Fruit fly (Drosophila melanogaster) whole organism, prepupa: Measurements from ENCODE around the gene MED20.
A peak's percentile ranks its signal among the peaks of the same experiment; 100 is the strongest.

Experiments used
- CG11902 ChIP-seq: fragments of 200-800 bp; sonication (Bioruptor generic); optimal IDR thresholded peaks from 3 replicates; lab custom pipeline; 2016; ENCODE audit warnings: missing biosample characterization, missing genetic modification characterization
- CG15336 ChIP-seq: fragments of 200-800 bp; sonication (Bioruptor generic); IDR thresholded peaks from 2 replicates; pipeline ENCODE4 v1.3.6; 2022; ENCODE audit warnings: missing biosample characterization, missing genetic modification characterization
- CG1621 ChIP-seq: fragments of 200-800 bp; sonication (Bioruptor generic); optimal IDR thresholded peaks from 3 replicates; lab custom pipeline; 2018; ENCODE audit warnings: missing biosample characterization, mild to moderate bottlenecking, missing genetic modification characterization
- CG3032 ChIP-seq: fragments of 200-800 bp; optimal IDR thresholded peaks from 2 replicates; lab custom pipeline; 2019; ENCODE audit warnings: missing biosample characterization, mild to moderate bottlenecking, missing genetic modification characterization, moderate library complexity
- CG31627 ChIP-seq: fragments of 200-800 bp; sonication (Bioruptor generic); optimal IDR thresholded peaks from 3 replicates; lab custom pipeline; 2016; ENCODE audit warnings: missing biosample characterization, missing genetic modification characterization
- CG34406 ChIP-seq: fragments of 200-800 bp; sonication (Bioruptor generic); optimal IDR thresholded peaks from 3 replicates; lab custom pipeline; 2016; ENCODE audit warnings: missing biosample characterization, missing genetic modification characterization
- CG4318 ChIP-seq: fragments of 200-800 bp; sonication (Bioruptor generic); optimal IDR thresholded peaks from 3 replicates; lab custom pipeline; 2017; ENCODE audit warnings: missing biosample characterization, mild to moderate bottlenecking, missing genetic modification characterization
- CG6163 ChIP-seq: fragments of 200-800 bp; sonication (Bioruptor generic); IDR thresholded peaks from 3 replicates; pipeline ENCODE4 v1.3.6; 2022; ENCODE audit warnings: missing biosample characterization, missing genetic modification characterization
- CG6792 ChIP-seq: fragments of 200-800 bp; sonication (Bioruptor generic); optimal IDR thresholded peaks from 3 replicates; lab custom pipeline; 2016; ENCODE audit warnings: missing biosample characterization, missing genetic modification characterization
- CG6808 ChIP-seq: fragments of 200-800 bp; sonication (Bioruptor generic); optimal IDR thresholded peaks from 3 replicates; lab custom pipeline; 2017; ENCODE audit warnings: missing biosample characterization, missing genetic modification characterization, mild to moderate bottlenecking, moderate library complexity, missing genetic modification reagents
- CG6854 ChIP-seq: fragments of 200-800 bp; sonication (Bioruptor generic); optimal IDR thresholded peaks from 2 replicates; lab custom pipeline; 2017; ENCODE audit warnings: missing biosample characterization, mild to moderate bottlenecking, missing genetic modification characterization
- CG8119 ChIP-seq: fragments of 200-800 bp; sonication (Bioruptor generic); IDR thresholded peaks from 3 replicates; pipeline ENCODE4 v1.3.6; 2022; ENCODE audit warnings: missing biosample characterization, missing genetic modification characterization
- CG8319 ChIP-seq: fragments of 200-800 bp; sonication (Bioruptor generic); optimal IDR thresholded peaks from 3 replicates; lab custom pipeline; 2016; ENCODE audit warnings: missing biosample characterization, missing genetic modification characterization
- CG9139 ChIP-seq: fragments of 200-800 bp; sonication (Bioruptor generic); optimal IDR thresholded peaks from 3 replicates; lab custom pipeline; 2017; ENCODE audit warnings: missing biosample characterization, mild to moderate bottlenecking, missing genetic modification characterization
- Eip75B ChIP-seq: fragments of 200-800 bp; sonication (Bioruptor generic); optimal IDR thresholded peaks from 3 replicates; lab custom pipeline; 2016; ENCODE audit warnings: missing biosample characterization, missing genetic modification characterization
- Eip78C ChIP-seq: fragments of 200-800 bp; sonication (Bioruptor generic); peaks from one replicate; lab custom pipeline; 2016; ENCODE audit warnings: missing biosample characterization, missing genetic modification characterization
- Hr39 ChIP-seq: fragments of 200-800 bp; sonication (Bioruptor generic); optimal IDR thresholded peaks from 2 replicates; lab custom pipeline; 2016; ENCODE audit warnings: missing biosample characterization, missing genetic modification characterization
- Hr4 ChIP-seq: fragments of 200-800 bp; sonication (Bioruptor generic); optimal IDR thresholded peaks from 3 replicates; lab custom pipeline; 2016; ENCODE audit warnings: missing biosample characterization, missing genetic modification characterization
- Smox ChIP-seq: fragments of 200-800 bp; sonication (Bioruptor generic); optimal IDR thresholded peaks from 3 replicates; lab custom pipeline; 2016; ENCODE audit warnings: missing biosample characterization, missing genetic modification characterization
- Sox14 ChIP-seq: fragments of 200-800 bp; sonication (Bioruptor generic); optimal IDR thresholded peaks from 3 replicates; lab custom pipeline; 2016; ENCODE audit warnings: missing biosample characterization, missing genetic modification characterization
- Sox15 ChIP-seq: fragments of 200-800 bp; sonication (Bioruptor generic); optimal IDR thresholded peaks from 3 replicates; lab custom pipeline; 2016; ENCODE audit warnings: missing biosample characterization, missing genetic modification characterization
- achi ChIP-seq: fragments of 200-800 bp; sonication (Bioruptor generic); optimal IDR thresholded peaks from 3 replicates; lab custom pipeline; 2016; ENCODE audit warnings: missing biosample characterization, missing genetic modification characterization
- cyc ChIP-seq: fragments of 200-800 bp; sonication (Bioruptor generic); optimal IDR thresholded peaks from 3 replicates; lab custom pipeline; 2016; ENCODE audit warnings: missing biosample characterization, missing genetic modification characterization
- dsx ChIP-seq: fragments of 200-800 bp; optimal IDR thresholded peaks from 3 replicates; lab custom pipeline; 2019; ENCODE audit warnings: missing biosample characterization, mild to moderate bottlenecking, missing genetic modification characterization, moderate library complexity; ENCODE audit not compliant: poor library complexity, severe bottlenecking
- eg ChIP-seq: fragments of 200-800 bp; sonication (Bioruptor generic); IDR thresholded peaks from 3 replicates; pipeline ENCODE4 v1.3.6; 2022; ENCODE audit warnings: missing biosample characterization, missing genetic modification characterization
- esn ChIP-seq: fragments of 200-800 bp; sonication (Bioruptor generic); optimal IDR thresholded peaks from 2 replicates; lab custom pipeline; 2016; ENCODE audit warnings: missing biosample characterization, mild to moderate bottlenecking, missing genetic modification characterization, moderate library complexity
- fkh ChIP-seq: fragments of 200-800 bp; sonication (Bioruptor generic); optimal IDR thresholded peaks from 3 replicates; lab custom pipeline; 2017; ENCODE audit warnings: missing biosample characterization, mild to moderate bottlenecking, missing genetic modification characterization, moderate library complexity
- lz ChIP-seq: fragments of 200-800 bp; sonication (Bioruptor generic); optimal IDR thresholded peaks from 3 replicates; lab custom pipeline; 2016; ENCODE audit warnings: missing biosample characterization, missing genetic modification characterization
- net ChIP-seq: fragments of 200-800 bp; sonication (Bioruptor generic); optimal IDR thresholded peaks from 3 replicates; lab custom pipeline; 2016; ENCODE audit warnings: missing biosample characterization, missing genetic modification characterization
- spab ChIP-seq: fragments of 200-800 bp; sonication (Bioruptor generic); optimal IDR thresholded peaks from 2 replicates; lab custom pipeline; 2017; ENCODE audit warnings: missing biosample characterization, mild to moderate bottlenecking, missing genetic modification characterization, missing genetic modification reagents
- ss ChIP-seq, 2 experiments: fragments of 200-800 bp; sonication (Bioruptor generic); optimal IDR thresholded peaks; 2 replicates in 1 of 2; 3 replicates in 1 of 2; lab custom pipeline; 2017 to 2018; ENCODE audit warnings: mild to moderate bottlenecking in 2 of 2, missing biosample characterization in 2 of 2, missing genetic modification characterization in 2 of 2, moderate library complexity in 1 of 2
- topi ChIP-seq: fragments of 200-800 bp; sonication (Bioruptor generic); optimal IDR thresholded peaks from 3 replicates; lab custom pipeline; 2016; ENCODE audit warnings: missing biosample characterization, missing genetic modification characterization
- vri ChIP-seq: fragments of 200-800 bp; sonication (Bioruptor generic); optimal IDR thresholded peaks from 3 replicates; lab custom pipeline; 2016; ENCODE audit warnings: missing biosample characterization, mild to moderate bottlenecking, missing genetic modification characterization

MED20 gene

dm6 chr2L:8030693-8031210 is 41.9 kb downstream of the MED20 start, which contains the start of gene Cka:
TSS of gene Cka (plus strand) at chr2L:8030721.
- TF ChIP-seq CG9139 (GFP tag; lab: Kevin White, UChicago) (peak; percentile 27), spab (GFP tag; lab: Kevin White, UChicago) (no peak), lz (GFP tag; lab: Kevin White, UChicago) (no peak), CG8119 (GFP tag; lab: Robert Waterston, UW) (peak; percentile 19; the same call in 1 of the 3 replicates), CG4318 (GFP tag; lab: Kevin White, UChicago) (no peak), CG6792 (GFP tag; lab: Kevin White, UChicago) (no peak), eg (peak; percentile 63), CG15336 (GFP tag; lab: Robert Waterston, UW) (peak; percentile 29; the same call in 1 of the 2 replicates), Smox (GFP tag; lab: Kevin White, UChicago) (no peak), CG6854 (GFP tag; lab: Kevin White, UChicago) (no peak), dsx (GFP tag; lab: Kevin White, UChicago) (peak; percentile 42), ss (GFP tag; optimal IDR thresholded peaks at IDR 0.05; lab: Kevin White, UChicago) (peak; percentile 21 to 40), CG11902 (no peak), fkh (GFP tag; lab: Kevin White, UChicago) (peak; percentile 92), CG6163 (GFP tag; lab: Robert Waterston, UW) (0 out of 3 replicates have a peak, but pooled peaks have one; percentile 21), Eip78C (GFP tag; lab: Kevin White, UChicago) (peak; percentile 73), CG6808 (peak; percentile 14), Hr39 (GFP tag; lab: Kevin White, UChicago) (no peak), vri (peak; percentile 35), CG8319 (no peak), Sox14 (GFP tag; lab: Kevin White, UChicago) (peak; percentile 76), CG34406 (GFP tag; lab: Kevin White, UChicago) (peak; percentile 14), net (GFP tag; lab: Kevin White, UChicago) (peak; percentile 13), CG1621 (peak; percentile 39), Sox15 (GFP tag; lab: Kevin White, UChicago) (no peak), esn (peak; percentile 8)

dm6 chr2L:8030102-8030501 is 42.5 kb downstream of the MED20 start:
- TF ChIP-seq Smox (GFP tag; lab: Kevin White, UChicago): no peak
- no peak for TF ChIP-seq CG6808
- TF ChIP-seq ss (GFP tag; optimal IDR thresholded peaks at IDR 0.05; lab: Kevin White, UChicago): no peak
- peak; percentile 25 for TF ChIP-seq Hr4
- no peak for TF ChIP-seq topi (GFP tag; lab: Kevin White, UChicago)
- TF ChIP-seq CG15336 (GFP tag; lab: Robert Waterston, UW): no peak
- TF ChIP-seq, all 60 proteins: peak for 1

dm6 chr2L:8029160-8029852 is 43.3 kb downstream of the MED20 start, which contains the start of gene baf:
TSS of gene baf (plus strand) at chr2L:8029462.
- TF ChIP-seq cyc (GFP tag; lab: Kevin White, UChicago) (no peak), fkh (GFP tag; lab: Kevin White, UChicago) (peak; percentile 89), CG3032 (peak; percentile 7), Eip75B (GFP tag; lab: Kevin White, UChicago) (no peak), dsx (GFP tag; lab: Kevin White, UChicago) (no peak), CG6808 (no peak), Eip78C (GFP tag; lab: Kevin White, UChicago) (peak; percentile 71), achi (peak; percentile 58), CG31627 (GFP tag; lab: Kevin White, UChicago) (no peak), Hr4 (no peak), ss (GFP tag; optimal IDR thresholded peaks at IDR 0.05; lab: Kevin White, UChicago) (peak; percentile 36 to 38), Sox15 (GFP tag; lab: Kevin White, UChicago) (no peak), Hr39 (GFP tag; lab: Kevin White, UChicago) (no peak), CG6854 (GFP tag; lab: Kevin White, UChicago) (peak; percentile 45)
